Fruit fly (Drosophila melanogaster) whole organism, larva: ENCODE measurements around the gene Sem1.
A peak's percentile ranks its signal among the peaks of the same experiment; 100 is the strongest.

Experiments
- noc ChIP-seq: fragments of 200-800 bp; sonication (Bioruptor generic); optimal IDR thresholded peaks from 3 replicates; lab custom pipeline; 2019; ENCODE audit warnings: missing biosample characterization, mild to moderate bottlenecking, missing genetic modification characterization, moderate library complexity

Gene Sem1

dm6 chr2L:7043039-7043905 lies 20.5 kb upstream of the Sem1 start:
- peak; percentile 46 for TF ChIP-seq noc (tag; lab: Kevin White, UChicago)

- TF ChIP-seq noc (tag; lab: Kevin White, UChicago), result peak; percentile 67
Observed at dm6 chr2L:7047703-7048102, 16.1 kb upstream of the Sem1 start.

dm6 chr2L:7049009-7049647 lies 14.7 kb upstream of the Sem1 start:
- TF ChIP-seq noc (tag; lab: Kevin White, UChicago), result peak; percentile 60

- no peak for TF ChIP-seq noc (tag; lab: Kevin White, UChicago)
Observed at dm6 chr2L:7049680-7050289, 14.0 kb upstream of the Sem1 start.

dm6 chr2L:7050492-7051182 lies 13.1 kb upstream of the Sem1 start:
- TF ChIP-seq noc (tag; lab: Kevin White, UChicago), result no peak

dm6 chr2L:7051740-7052139 lies 12.0 kb upstream of the Sem1 start:
- no peak for TF ChIP-seq noc (tag; lab: Kevin White, UChicago)

dm6 chr2L:7056189-7056926 lies 7.4 kb upstream of the Sem1 start, which contains the start of gene Mnn1:
Mnn1 (plus strand) TSS chr2L:7056301.
- TF ChIP-seq noc (tag; lab: Kevin White, UChicago), result no peak

DNA sequence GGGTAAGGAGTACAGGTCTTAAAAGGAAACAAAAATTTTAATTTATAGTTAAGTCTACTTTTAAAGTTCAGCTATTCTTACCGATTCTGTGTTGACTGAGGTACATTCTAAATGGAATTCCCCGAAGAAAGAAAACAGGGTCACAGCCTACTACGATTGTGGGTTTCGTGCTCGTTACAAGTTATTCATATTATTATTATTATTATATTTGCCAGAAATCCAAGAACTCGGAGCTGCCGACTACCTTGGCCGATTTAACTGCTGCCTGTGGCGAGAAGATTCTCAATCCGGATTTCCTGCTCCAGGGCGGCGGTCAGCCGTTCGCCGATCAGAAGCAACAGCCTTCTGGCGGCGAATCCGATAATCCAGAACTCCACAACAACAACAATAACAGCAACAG lies 3.0 kb upstream of the Sem1 start, which contains the start of gene Mst27D:
TSS of gene Mst27D (minus strand) at position 101 of the 400 bp plus-strand sequence.
- TF ChIP-seq noc (tag; lab: Kevin White, UChicago), result no peak

dm6 chr2L:7065687-7066086 lies 1.9 kb downstream of the Sem1 start, which contains the start of gene Nuf2:
Nuf2 (minus strand) TSS chr2L:7065837.
- TF ChIP-seq noc (tag; lab: Kevin White, UChicago), result no peak

- no peak for TF ChIP-seq noc (tag; lab: Kevin White, UChicago)
Observed at dm6 chr2L:7067683-7068082, 3.9 kb downstream of the Sem1 start, which contains the start of gene Ugt307A1. Ugt307A1 (plus strand) TSS chr2L:7067983.

- no peak for TF ChIP-seq noc (tag; lab: Kevin White, UChicago)
Observed at dm6 chr2L:7071219-7071618, 7.4 kb downstream of the Sem1 start.

dm6 chr2L:7071862-7072261 lies 8.1 kb downstream of the Sem1 start:
- no peak for TF ChIP-seq noc (tag; lab: Kevin White, UChicago)

dm6 chr2L:7073011-7073410 lies 9.2 kb downstream of the Sem1 start:
- no peak for TF ChIP-seq noc (tag; lab: Kevin White, UChicago)

- TF ChIP-seq noc (tag; lab: Kevin White, UChicago), result no peak
Observed at dm6 chr2L:7076055-7076700, 12.4 kb downstream of the Sem1 start.
